Fruit fly (Drosophila melanogaster) whole organism, embryonic: Measurements from ENCODE around the gene CG43755.

Experiments
- Ada2b ChIP-seq: fragments of 200-800 bp; sonication (Bioruptor generic); IDR thresholded peaks from 2 replicates; pipeline ENCODE4 v1.3.6; 2022; ENCODE audit warnings: missing biosample characterization, missing genetic modification characterization
- CG10321 ChIP-seq: fragments of 200-800 bp; sonication (Bioruptor generic); IDR thresholded peaks from 2 replicates; pipeline ENCODE4 v1.3.6; 2022; ENCODE audit warnings: missing biosample characterization, missing genetic modification characterization
- CG10979 ChIP-seq: fragments of 200-800 bp; sonication (Bioruptor generic); optimal IDR thresholded peaks from 2 replicates; lab custom pipeline; 2018; ENCODE audit warnings: missing biosample characterization, mild to moderate bottlenecking, missing genetic modification characterization, moderate library complexity
- CG11085 ChIP-seq: fragments of 200-800 bp; sonication (Bioruptor generic); IDR thresholded peaks from 2 replicates; pipeline ENCODE4 v1.3.6; 2022; ENCODE audit warnings: missing biosample characterization, missing genetic modification characterization
- CG11093 ChIP-seq: fragments of 200-800 bp; sonication (Bioruptor generic); IDR thresholded peaks from 3 replicates; pipeline ENCODE4 v1.3.6; 2022; ENCODE audit warnings: missing biosample characterization, missing genetic modification characterization
- CG11456 ChIP-seq: fragments of 200-800 bp; sonication (Bioruptor generic); IDR thresholded peaks from 3 replicates; pipeline ENCODE4 v1.3.6; 2022; ENCODE audit warnings: missing biosample characterization, missing genetic modification characterization
- CG12155 ChIP-seq: fragments of 200-800 bp; sonication (Bioruptor generic); optimal IDR thresholded peaks from 3 replicates; lab custom pipeline; 2016; ENCODE audit warnings: missing biosample characterization, missing genetic modification characterization
- CG1233 ChIP-seq: fragments of 200-800 bp; sonication (Bioruptor generic); optimal IDR thresholded peaks from 4 replicates; lab custom pipeline; 2018; ENCODE audit warnings: missing biosample characterization, mild to moderate bottlenecking, missing genetic modification characterization
- CG13775 ChIP-seq: fragments of 200-800 bp; sonication (Bioruptor generic); optimal IDR thresholded peaks from 3 replicates; lab custom pipeline; 2017; ENCODE audit warnings: missing biosample characterization, mild to moderate bottlenecking, missing genetic modification characterization
- CG14050 ChIP-seq: fragments of 200-800 bp; sonication (Bioruptor generic); IDR thresholded peaks from 3 replicates; pipeline ENCODE4 v1.3.6; 2022; ENCODE audit warnings: missing biosample characterization, missing genetic modification characterization
- CG14860 ChIP-seq: fragments of 200-800 bp; sonication (Bioruptor generic); IDR thresholded peaks from 3 replicates; pipeline ENCODE4 v1.3.6; 2022; ENCODE audit warnings: missing biosample characterization, missing genetic modification characterization; ENCODE audit not compliant: partially characterized antibody
- CG16813 ChIP-seq: fragments of 200-800 bp; sonication (Bioruptor generic); IDR thresholded peaks from 3 replicates; pipeline ENCODE4 v1.3.6; 2022; ENCODE audit warnings: missing biosample characterization, missing genetic modification characterization; ENCODE audit not compliant: partially characterized antibody
- CG17568 ChIP-seq: fragments of 200-800 bp; sonication (Bioruptor generic); optimal IDR thresholded peaks from 2 replicates; lab custom pipeline; 2018; ENCODE audit warnings: missing biosample characterization, mild to moderate bottlenecking, missing genetic modification characterization, moderate library complexity
- CG18262 ChIP-seq: fragments of 200-800 bp; optimal IDR thresholded peaks from 3 replicates; lab custom pipeline; 2019; ENCODE audit warnings: missing biosample characterization, mild to moderate bottlenecking, missing genetic modification characterization, moderate library complexity
- CG18619 ChIP-seq: fragments of 200-800 bp; sonication (Bioruptor generic); optimal IDR thresholded peaks from 3 replicates; lab custom pipeline; 2017; ENCODE audit warnings: missing biosample characterization, mild to moderate bottlenecking, missing genetic modification characterization
- CG18764 ChIP-seq: fragments of 200-800 bp; sonication (Bioruptor generic); optimal IDR thresholded peaks from 3 replicates; lab custom pipeline; 2016; ENCODE audit warnings: missing biosample characterization, missing genetic modification characterization
- CG2129 ChIP-seq: fragments of 200-800 bp; sonication (Bioruptor generic); IDR thresholded peaks from 2 replicates; pipeline ENCODE4 v1.3.6; 2022; ENCODE audit warnings: missing biosample characterization, missing genetic modification characterization; ENCODE audit not compliant: partially characterized antibody
- CG2678 ChIP-seq: fragments of 200-800 bp; sonication (Bioruptor generic); optimal IDR thresholded peaks from 3 replicates; lab custom pipeline; 2019; ENCODE audit warnings: missing biosample characterization, mild to moderate bottlenecking, missing genetic modification characterization, moderate library complexity
- CG2889 ChIP-seq: fragments of 200-800 bp; sonication (Bioruptor generic); IDR thresholded peaks from 3 replicates; pipeline ENCODE4 v1.3.6; 2022; ENCODE audit warnings: missing biosample characterization, missing genetic modification characterization
- CG31388 ChIP-seq: fragments of 200-800 bp; sonication (Bioruptor generic); optimal IDR thresholded peaks from 2 replicates; lab custom pipeline; 2016; ENCODE audit warnings: missing biosample characterization, missing genetic modification characterization
- CG32772 ChIP-seq: fragments of 200-800 bp; sonication (Bioruptor generic); IDR thresholded peaks from 2 replicates; pipeline ENCODE4 v1.3.6; 2022; ENCODE audit warnings: missing biosample characterization, missing genetic modification characterization
- CG34376 ChIP-seq: fragments of 200-800 bp; sonication (Bioruptor generic); optimal IDR thresholded peaks from 2 replicates; lab custom pipeline; 2018; ENCODE audit warnings: missing biosample characterization, mild to moderate bottlenecking, missing genetic modification characterization
- CG4424 ChIP-seq: fragments of 200-800 bp; sonication (Bioruptor generic); optimal IDR thresholded peaks from 3 replicates; lab custom pipeline; 2016; ENCODE audit warnings: missing biosample characterization, missing genetic modification characterization
- CG4820 ChIP-seq: fragments of 200-800 bp; sonication (Bioruptor generic); optimal IDR thresholded peaks from 3 replicates; lab custom pipeline; 2016; ENCODE audit warnings: missing biosample characterization, missing genetic modification characterization
- CG5245 ChIP-seq: fragments of 200-800 bp; sonication (Bioruptor generic); optimal IDR thresholded peaks from 3 replicates; lab custom pipeline; 2016; ENCODE audit warnings: missing biosample characterization, missing genetic modification characterization
- CG7987 ChIP-seq: fragments of 200-800 bp; sonication (Bioruptor generic); optimal IDR thresholded peaks from 2 replicates; lab custom pipeline; 2018; ENCODE audit warnings: missing biosample characterization, mild to moderate bottlenecking, missing genetic modification characterization, moderate library complexity
- CHES-1-like ChIP-seq: fragments of 200-800 bp; sonication (Bioruptor generic); optimal IDR thresholded peaks from 2 replicates; lab custom pipeline; 2016; ENCODE audit warnings: missing biosample characterization, missing genetic modification characterization
- Dip3 ChIP-seq: fragments of 200-800 bp; sonication (Bioruptor generic); optimal IDR thresholded peaks from 3 replicates; lab custom pipeline; 2016; ENCODE audit warnings: missing biosample characterization, missing genetic modification characterization
- Dref ChIP-seq: fragments of 200-800 bp; sonication (Bioruptor generic); IDR thresholded peaks from 2 replicates; pipeline ENCODE4 v1.3.6; 2022; ENCODE audit warnings: missing biosample characterization, missing genetic modification characterization
- E2f1 ChIP-seq: fragments of 200-800 bp; sonication (Bioruptor generic); IDR thresholded peaks from 2 replicates; pipeline ENCODE4 v1.3.6; 2022; ENCODE audit warnings: missing biosample characterization, missing genetic modification characterization
- HmgZ ChIP-seq: fragments of 200-800 bp; sonication (Bioruptor generic); optimal IDR thresholded peaks from 2 replicates; lab custom pipeline; 2018; ENCODE audit warnings: missing biosample characterization, mild to moderate bottlenecking, missing genetic modification characterization
- NC2β ChIP-seq: fragments of 200-800 bp; sonication (Bioruptor generic); optimal IDR thresholded peaks from 2 replicates; lab custom pipeline; 2016; ENCODE audit warnings: missing biosample characterization, missing genetic modification characterization
- Oli ChIP-seq: fragments of 200-800 bp; sonication (Bioruptor generic); optimal IDR thresholded peaks from 2 replicates; lab custom pipeline; 2018; ENCODE audit warnings: missing biosample characterization, mild to moderate bottlenecking, missing genetic modification characterization, moderate library complexity
- PHDP ChIP-seq: fragments of 200-800 bp; sonication (Bioruptor generic); optimal IDR thresholded peaks from 3 replicates; lab custom pipeline; 2018; ENCODE audit warnings: missing biosample characterization, mild to moderate bottlenecking, missing genetic modification characterization, moderate library complexity
- Ptx1 ChIP-seq: fragments of 200-800 bp; sonication (Bioruptor generic); IDR thresholded peaks from 2 replicates; pipeline ENCODE4 v1.3.6; 2022; ENCODE audit warnings: missing biosample characterization, missing genetic modification characterization
- Scr ChIP-seq: fragments of 200-800 bp; sonication (Bioruptor generic); IDR thresholded peaks from 2 replicates; pipeline ENCODE4 v1.3.6; 2022; ENCODE audit warnings: missing biosample characterization, missing genetic modification characterization; ENCODE audit not compliant: partially characterized antibody
- ato ChIP-seq: fragments of 200-800 bp; sonication (Bioruptor generic); IDR thresholded peaks from 2 replicates; pipeline ENCODE4 v1.3.6; 2022; ENCODE audit warnings: missing biosample characterization, missing genetic modification characterization; ENCODE audit not compliant: partially characterized antibody
- caup ChIP-seq: fragments of 200-800 bp; sonication (Bioruptor generic); optimal IDR thresholded peaks from 3 replicates; lab custom pipeline; 2017; ENCODE audit warnings: missing biosample characterization, mild to moderate bottlenecking, missing genetic modification characterization, moderate library complexity; ENCODE audit not compliant: severe bottlenecking
- da ChIP-seq: fragments of 200-800 bp; sonication (Bioruptor generic); optimal IDR thresholded peaks from 2 replicates; lab custom pipeline; 2016; ENCODE audit warnings: missing biosample characterization, missing genetic modification characterization
- esg ChIP-seq: fragments of 200-800 bp; sonication (Bioruptor generic); conservative IDR thresholded peaks from 2 replicates; pipeline ENCODE4 v1.3.6; 2022; ENCODE audit warnings: missing biosample characterization, missing genetic modification characterization
- jumu ChIP-seq: fragments of 200-800 bp; sonication (Bioruptor generic); optimal IDR thresholded peaks from 3 replicates; lab custom pipeline; 2016; ENCODE audit warnings: missing biosample characterization, missing genetic modification characterization
- onecut ChIP-seq: fragments of 200-800 bp; sonication (Bioruptor generic); IDR thresholded peaks from 2 replicates; pipeline ENCODE4 v1.3.6; 2022; ENCODE audit warnings: missing biosample characterization, missing genetic modification characterization
- pfk ChIP-seq: fragments of 200-800 bp; sonication (Bioruptor generic); optimal IDR thresholded peaks from 2 replicates; lab custom pipeline; 2018; ENCODE audit warnings: missing biosample characterization, mild to moderate bottlenecking, missing genetic modification characterization, moderate library complexity
- pho ChIP-seq: fragments of 200-800 bp; sonication (Bioruptor generic); optimal IDR thresholded peaks from 2 replicates; lab custom pipeline; 2016; ENCODE audit warnings: missing biosample characterization, missing genetic modification characterization
- pzg ChIP-seq: fragments of 200-800 bp; sonication (Bioruptor generic); optimal IDR thresholded peaks from 3 replicates; lab custom pipeline; 2018; ENCODE audit warnings: missing biosample characterization, mild to moderate bottlenecking, missing genetic modification characterization, moderate library complexity
- slp2 ChIP-seq: fragments of 200-800 bp; sonication (Bioruptor generic); optimal IDR thresholded peaks from 2 replicates; lab custom pipeline; 2016; ENCODE audit warnings: missing biosample characterization, missing genetic modification characterization
- sob ChIP-seq: fragments of 200-800 bp; sonication (Bioruptor generic); IDR thresholded peaks from 2 replicates; pipeline ENCODE4 v1.3.6; 2022; ENCODE audit warnings: missing biosample characterization, missing genetic modification characterization
- ttk ChIP-seq: fragments of 200-800 bp; sonication (Bioruptor generic); IDR thresholded peaks from 2 replicates; pipeline ENCODE4 v2.1.2; 2022; ENCODE audit warnings: missing biosample characterization, missing genetic modification characterization
- vfl ChIP-seq: fragments of 200-800 bp; sonication (Bioruptor generic); optimal IDR thresholded peaks from 2 replicates; lab custom pipeline; 2016; ENCODE audit warnings: missing biosample characterization, missing genetic modification characterization
- zf30C ChIP-seq: fragments of 200-800 bp; sonication (Bioruptor generic); optimal IDR thresholded peaks from 3 replicates; lab custom pipeline; 2018; ENCODE audit warnings: missing biosample characterization, mild to moderate bottlenecking, missing genetic modification characterization

The CG43755 gene

DNA sequence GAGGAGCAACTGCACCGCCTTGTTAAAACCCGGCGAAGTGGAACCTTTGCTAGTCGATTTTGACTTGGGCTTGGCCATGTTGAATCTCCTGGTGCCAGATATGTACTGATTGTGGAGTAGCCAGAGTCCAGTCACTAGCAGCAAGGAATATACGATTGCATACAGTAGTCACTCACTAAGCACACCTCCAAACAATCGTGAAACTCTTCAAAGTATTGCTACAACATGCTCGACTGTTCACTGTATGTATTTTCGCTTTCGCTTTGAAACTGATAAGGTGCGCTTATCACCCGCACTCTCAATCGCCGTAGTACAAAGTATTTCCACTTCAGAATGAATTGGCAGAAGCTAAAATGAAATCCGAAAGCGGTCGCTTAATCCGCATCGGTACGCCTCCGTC is 43.1 kb downstream of the CG43755 start (continued):
- TF ChIP-seq NC2β (peak; percentile 43), esg (GFP tag; lab: Robert Waterston, UW) (peak; percentile 39; the same call in 1 of the 2 replicates), Scr (GFP tag; lab: Robert Waterston, UW) (no peak), pzg (peak; percentile 22), CG7987 (GFP tag; lab: Kevin White, UChicago) (peak; percentile 41), CG17568 (GFP tag; lab: Kevin White, UChicago) (peak; percentile 37), pfk (GFP tag; lab: Kevin White, UChicago) (no peak), CG18619 (peak; percentile 55), CG11085 (GFP tag; lab: Robert Waterston, UW) (peak; percentile 55; the same call in 1 of the 2 replicates), CG14860 (GFP tag; lab: Robert Waterston, UW) (no peak), PHDP (peak; percentile 69), jumu (GFP tag; lab: Kevin White, UChicago) (peak; percentile 51), CG2889 (GFP tag; lab: Robert Waterston, UW) (peak; percentile 23; the same call in 1 of the 3 replicates), slp2 (GFP tag; lab: Kevin White, UChicago) (peak; percentile 4), CG34376 (peak; percentile 69), CG11093 (GFP tag; lab: Robert Waterston, UW) (peak; percentile 43; the same call in 1 of the 3 replicates), CG12155 (peak; percentile 64), CG14050 (GFP tag; lab: Robert Waterston, UW) (peak; percentile 41; the same call in 1 of the 3 replicates), CG10979 (tag; lab: Kevin White, UChicago) (peak; percentile 7), HmgZ (tag; lab: Kevin White, UChicago) (peak; percentile 91), Oli (tag; lab: Kevin White, UChicago) (peak; percentile 36), vfl (GFP tag; lab: Kevin White, UChicago) (peak; percentile 61), CG31388 (GFP tag; lab: Kevin White, UChicago) (peak; percentile 46), pho (GFP tag; lab: Kevin White, UChicago) (peak; percentile 64), E2f1 (GFP tag; lab: Robert Waterston, UW) (peak; percentile 69), CG1233 (peak; percentile 40), Dip3 (GFP tag; lab: Kevin White, UChicago) (peak; percentile 77), CG13775 (no peak), zf30C (GFP tag; lab: Kevin White, UChicago) (no peak), Ada2b (GFP tag; lab: Robert Waterston, UW) (peak; percentile 67), CG2678 (peak; percentile 72), Ptx1 (GFP tag; lab: Robert Waterston, UW) (peak; percentile 69), da (peak; percentile 37), caup (GFP tag; lab: Kevin White, UChicago) (peak; percentile 74), CG18262 (tag; lab: Kevin White, UChicago) (peak; percentile 26), CG10321 (GFP tag; lab: Robert Waterston, UW) (peak; percentile 38; the same call in 1 of the 2 replicates), CG18764 (GFP tag; lab: Kevin White, UChicago) (peak; percentile 29), CG4424 (GFP tag; lab: Kevin White, UChicago) (peak; percentile 29), CG11456 (GFP tag; lab: Robert Waterston, UW) (peak; percentile 88), sob (GFP tag; lab: Robert Waterston, UW) (peak; percentile 83), CG4820 (GFP tag; lab: Kevin White, UChicago) (peak; percentile 37), CG16813 (GFP tag; lab: Robert Waterston, UW) (no peak), CG5245 (GFP tag; lab: Kevin White, UChicago) (peak; percentile 54), ato (GFP tag; lab: Robert Waterston, UW) (no peak), onecut (GFP tag; lab: Robert Waterston, UW) (peak; percentile 70), ttk (GFP tag; lab: Robert Waterston, UW) (peak; percentile 49; the same call in 1 of the 2 replicates), CHES-1-like (GFP tag; lab: Kevin White, UChicago) (peak; percentile 60), CG32772 (GFP tag; lab: Robert Waterston, UW) (peak; percentile 24; the same call in 1 of the 2 replicates), CG2129 (GFP tag; lab: Robert Waterston, UW) (no peak), Dref (GFP tag; lab: Robert Waterston, UW) (peak; percentile 37)
